Fruit fly (Drosophila melanogaster) whole organism, pupa: ENCODE data around the gene E2f1.

Experiments used
- CG10348 ChIP-seq: fragments of 200-800 bp; sonication (Bioruptor generic); IDR thresholded peaks from 2 replicates; pipeline ENCODE4 v1.3.6; 2022; ENCODE audit warnings: missing biosample characterization, missing genetic modification characterization
- CG12605 ChIP-seq: fragments of 200-800 bp; sonication (Bioruptor generic); IDR thresholded peaks from 2 replicates; pipeline ENCODE4 v1.3.6; 2022; ENCODE audit warnings: missing biosample characterization, missing genetic modification characterization
- CG13204 ChIP-seq: fragments of 200-800 bp; sonication (Bioruptor generic); optimal IDR thresholded peaks from 2 replicates; lab custom pipeline; 2018; ENCODE audit warnings: missing biosample characterization, mild to moderate bottlenecking, missing genetic modification characterization, moderate library complexity
- CG14655 ChIP-seq: fragments of 200-800 bp; sonication (Bioruptor generic); optimal IDR thresholded peaks from 3 replicates; lab custom pipeline; 2017; ENCODE audit warnings: mild to moderate bottlenecking, missing biosample characterization, missing genetic modification reagents, missing genetic modification characterization
- CG15710 ChIP-seq: fragments of 200-800 bp; sonication (Bioruptor generic); optimal IDR thresholded peaks from 2 replicates; lab custom pipeline; 2018; ENCODE audit warnings: missing biosample characterization, mild to moderate bottlenecking, missing genetic modification characterization, moderate library complexity
- CG17806 ChIP-seq: fragments of 200-800 bp; sonication (Bioruptor generic); optimal IDR thresholded peaks from 2 replicates; lab custom pipeline; 2018; ENCODE audit warnings: missing biosample characterization, mild to moderate bottlenecking, missing genetic modification characterization, moderate library complexity
- CG32121 ChIP-seq: fragments of 200-800 bp; sonication (Bioruptor generic); IDR thresholded peaks from 2 replicates; pipeline ENCODE4 v1.3.6; 2022; ENCODE audit warnings: missing biosample characterization, missing genetic modification characterization
- CG34367 ChIP-seq: fragments of 200-800 bp; sonication (Bioruptor generic); optimal IDR thresholded peaks from 2 replicates; lab custom pipeline; 2018; ENCODE audit warnings: missing biosample characterization, mild to moderate bottlenecking, missing genetic modification characterization
- CG4496 ChIP-seq: fragments of 200-800 bp; sonication (Bioruptor generic); IDR thresholded peaks from 3 replicates; pipeline ENCODE4 v1.3.6; 2022; ENCODE audit warnings: missing biosample characterization, missing genetic modification characterization
- CG8159 ChIP-seq: fragments of 200-800 bp; sonication (Bioruptor generic); optimal IDR thresholded peaks from 3 replicates; lab custom pipeline; 2018; ENCODE audit warnings: missing biosample characterization, mild to moderate bottlenecking, missing genetic modification characterization, moderate library complexity
- CG8301 ChIP-seq: fragments of 200-800 bp; sonication (Bioruptor generic); optimal IDR thresholded peaks from 2 replicates; lab custom pipeline; 2018; ENCODE audit warnings: missing biosample characterization, mild to moderate bottlenecking, missing genetic modification characterization
- CG9948 ChIP-seq: fragments of 200-800 bp; sonication (Bioruptor generic); optimal IDR thresholded peaks from 2 replicates; lab custom pipeline; 2018; ENCODE audit warnings: missing biosample characterization, mild to moderate bottlenecking, missing genetic modification characterization, moderate library complexity
- D1 ChIP-seq: fragments of 200-800 bp; sonication (Bioruptor generic); optimal IDR thresholded peaks from 2 replicates; lab custom pipeline; 2018; ENCODE audit warnings: missing biosample characterization, mild to moderate bottlenecking, missing genetic modification characterization, moderate library complexity
- EcR ChIP-seq: fragments of 200-800 bp; sonication (Bioruptor generic); optimal IDR thresholded peaks from 3 replicates; lab custom pipeline; 2019; ENCODE audit warnings: missing biosample characterization, missing genetic modification characterization, mild to moderate bottlenecking, moderate library complexity, missing genetic modification reagents
- Ets98B ChIP-seq: fragments of 200-800 bp; sonication (Bioruptor generic); IDR thresholded peaks from 2 replicates; pipeline ENCODE4 v1.3.6; 2022; ENCODE audit warnings: missing biosample characterization, missing genetic modification characterization
- Pif1A ChIP-seq: fragments of 200-800 bp; sonication (Bioruptor generic); optimal IDR thresholded peaks from 3 replicates; lab custom pipeline; 2016; ENCODE audit warnings: missing biosample characterization, missing genetic modification characterization
- Pif1B ChIP-seq: fragments of 200-800 bp; sonication (Bioruptor generic); optimal IDR thresholded peaks from 3 replicates; lab custom pipeline; 2016; ENCODE audit warnings: missing biosample characterization, missing genetic modification characterization
- Snoo ChIP-seq: fragments of 200-800 bp; sonication (Bioruptor generic); optimal IDR thresholded peaks from 3 replicates; lab custom pipeline; 2017; ENCODE audit warnings: missing biosample characterization, mild to moderate bottlenecking, missing genetic modification characterization, inconsistent platforms
- fd96Ca ChIP-seq: fragments of 200-800 bp; sonication (Bioruptor generic); IDR thresholded peaks from 3 replicates; pipeline ENCODE4 v1.3.6; 2022; ENCODE audit warnings: missing biosample characterization, missing genetic modification characterization
- gl ChIP-seq: fragments of 200-800 bp; sonication (Bioruptor generic); optimal IDR thresholded peaks from 2 replicates; lab custom pipeline; 2018; ENCODE audit warnings: missing biosample characterization, mild to moderate bottlenecking, missing genetic modification characterization
- rn ChIP-seq: fragments of 200-800 bp; sonication (Bioruptor generic); IDR thresholded peaks from 2 replicates; pipeline ENCODE4 v1.3.6; 2022; ENCODE audit warnings: missing biosample characterization, missing genetic modification characterization

The E2f1 gene

DNA sequence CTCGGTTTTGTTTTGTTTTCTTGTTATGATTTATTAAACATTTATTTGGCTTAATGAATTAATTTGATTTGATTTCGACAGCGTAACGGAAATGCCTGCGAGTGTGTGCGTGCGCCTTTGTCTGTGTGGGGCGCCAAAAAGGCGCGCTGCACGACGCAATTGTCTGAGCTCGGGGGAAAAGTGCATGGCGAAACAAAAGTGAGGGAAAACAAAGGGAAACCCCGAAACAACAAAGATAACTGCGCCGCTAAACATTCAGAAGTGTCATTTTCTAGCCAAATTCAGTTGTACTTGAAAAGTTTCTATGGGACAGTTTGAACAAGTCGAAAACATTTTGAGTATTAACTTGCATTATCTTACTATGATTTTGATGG is 69.3 kb downstream of the E2f1 start:
- TF ChIP-seq CG34367 (tag; lab: Kevin White, UChicago) (no peak), CG10348 (GFP tag; lab: Robert Waterston, UW) (no peak), D1 (tag; lab: Kevin White, UChicago) (no peak), gl (tag; lab: Kevin White, UChicago) (no peak), Snoo (no peak), CG15710 (tag; lab: Kevin White, UChicago) (no peak), CG32121 (GFP tag; lab: Robert Waterston, UW) (no peak), Ets98B (GFP tag; lab: Robert Waterston, UW) (no peak), rn (no peak), Pif1A (GFP tag; lab: Kevin White, UChicago) (no peak), EcR (GFP tag; lab: Kevin White, UChicago) (no peak), CG13204 (GFP tag; lab: Kevin White, UChicago) (no peak), fd96Ca (GFP tag; lab: Robert Waterston, UW) (no peak), CG14655 (GFP tag; lab: Kevin White, UChicago) (no peak), CG4496 (GFP tag; lab: Robert Waterston, UW) (no peak), CG8301 (tag; lab: Kevin White, UChicago) (no peak), CG8159 (tag; lab: Kevin White, UChicago) (no peak), CG12605 (GFP tag; lab: Robert Waterston, UW) (no peak), Pif1B (GFP tag; lab: Kevin White, UChicago) (no peak), CG17806 (tag; lab: Kevin White, UChicago) (no peak)

DNA sequence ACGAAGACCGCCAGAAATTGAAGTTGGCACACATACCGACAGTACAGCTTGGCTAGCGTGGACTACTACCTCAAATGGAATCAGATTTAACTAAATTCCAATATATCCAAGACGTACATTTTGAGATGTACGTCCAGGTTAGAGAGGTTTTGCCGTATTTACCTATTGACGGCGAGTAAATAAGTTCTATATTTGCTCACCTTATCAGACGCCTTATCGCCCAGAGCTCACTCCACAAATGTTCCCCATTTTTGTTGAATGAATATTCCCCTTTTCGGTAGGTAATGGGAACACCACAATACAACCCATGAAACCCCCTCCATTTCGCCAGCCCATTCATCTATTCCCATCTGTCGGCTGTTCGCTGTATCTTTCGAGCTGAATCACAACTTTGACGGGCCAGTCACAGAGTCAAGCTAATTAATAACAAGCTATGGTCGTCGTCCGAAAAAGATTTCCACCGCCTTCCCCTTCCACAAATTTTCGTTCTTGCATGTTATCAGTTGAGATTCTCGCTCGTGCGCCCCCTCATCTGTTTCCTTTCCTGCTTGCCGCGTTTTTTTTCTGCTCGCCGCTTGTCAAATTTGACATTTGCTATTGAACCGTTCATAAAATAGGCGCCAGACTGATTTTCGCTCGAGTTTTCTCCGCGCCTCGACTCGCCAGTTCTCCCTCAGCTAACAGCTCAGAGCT is 69.8 kb downstream of the E2f1 start:
- TF ChIP-seq Snoo = peak; percentile 34
- TF ChIP-seq CG32121 (GFP tag; lab: Robert Waterston, UW) = peak; percentile 51
- TF ChIP-seq CG14655 (GFP tag; lab: Kevin White, UChicago) = peak; percentile 18
- peak; percentile 30 for TF ChIP-seq CG34367 (tag; lab: Kevin White, UChicago)
- TF ChIP-seq CG8159 (tag; lab: Kevin White, UChicago) = peak; percentile 35
- no peak for TF ChIP-seq CG9948 (tag; lab: Kevin White, UChicago)
- peak; percentile 5 for TF ChIP-seq Pif1B (GFP tag; lab: Kevin White, UChicago)
- no peak for TF ChIP-seq EcR (GFP tag; lab: Kevin White, UChicago)
- TF ChIP-seq D1 (tag; lab: Kevin White, UChicago) = no peak
- TF ChIP-seq CG12605 (GFP tag; lab: Robert Waterston, UW) = no peak
- TF ChIP-seq CG10348 (GFP tag; lab: Robert Waterston, UW) = no peak
- TF ChIP-seq rn = no peak
- TF ChIP-seq CG15710 (tag; lab: Kevin White, UChicago) = peak; percentile 5
- no peak for TF ChIP-seq CG8301 (tag; lab: Kevin White, UChicago)
- peak; percentile 67 for TF ChIP-seq Ets98B (GFP tag; lab: Robert Waterston, UW)
- TF ChIP-seq CG4496 (GFP tag; lab: Robert Waterston, UW) = peak; percentile 77
- peak; percentile 46 for TF ChIP-seq gl (tag; lab: Kevin White, UChicago)
- TF ChIP-seq CG13204 (GFP tag; lab: Kevin White, UChicago) = peak; percentile 1
- TF ChIP-seq CG17806 (tag; lab: Kevin White, UChicago) = no peak
- peak; percentile 70 for TF ChIP-seq fd96Ca (GFP tag; lab: Robert Waterston, UW)
- TF ChIP-seq Pif1A (GFP tag; lab: Kevin White, UChicago) = peak; percentile 30

DNA sequence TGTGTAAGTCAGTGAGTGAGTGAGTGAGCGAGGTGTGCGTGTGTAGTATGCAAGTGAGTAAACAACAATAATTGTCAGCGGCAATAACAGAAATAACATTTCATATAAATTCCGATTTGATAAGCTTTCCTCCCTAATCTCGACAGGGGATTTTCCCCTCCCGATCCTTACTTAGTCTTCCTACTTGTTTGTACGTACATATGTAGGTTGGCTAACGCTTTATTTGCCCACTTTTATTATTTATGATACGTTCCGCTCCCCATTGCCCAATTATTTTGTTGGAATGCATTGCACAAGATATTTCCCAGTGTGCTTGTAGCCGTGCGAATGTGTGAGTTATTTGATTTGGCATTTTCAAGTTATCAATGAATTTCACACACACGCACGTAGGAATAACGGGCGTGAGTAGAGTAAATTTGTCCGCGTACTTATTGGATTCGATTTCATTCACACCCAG is 70.4 kb downstream of the E2f1 start:
- TF ChIP-seq CG8159 (tag; lab: Kevin White, UChicago) (no peak), CG8301 (tag; lab: Kevin White, UChicago) (no peak), Pif1B (GFP tag; lab: Kevin White, UChicago) (no peak), CG32121 (GFP tag; lab: Robert Waterston, UW) (no peak; the same call in 1 of the 2 replicates), CG10348 (GFP tag; lab: Robert Waterston, UW) (no peak), CG12605 (GFP tag; lab: Robert Waterston, UW) (no peak), CG9948 (tag; lab: Kevin White, UChicago) (no peak)

DNA sequence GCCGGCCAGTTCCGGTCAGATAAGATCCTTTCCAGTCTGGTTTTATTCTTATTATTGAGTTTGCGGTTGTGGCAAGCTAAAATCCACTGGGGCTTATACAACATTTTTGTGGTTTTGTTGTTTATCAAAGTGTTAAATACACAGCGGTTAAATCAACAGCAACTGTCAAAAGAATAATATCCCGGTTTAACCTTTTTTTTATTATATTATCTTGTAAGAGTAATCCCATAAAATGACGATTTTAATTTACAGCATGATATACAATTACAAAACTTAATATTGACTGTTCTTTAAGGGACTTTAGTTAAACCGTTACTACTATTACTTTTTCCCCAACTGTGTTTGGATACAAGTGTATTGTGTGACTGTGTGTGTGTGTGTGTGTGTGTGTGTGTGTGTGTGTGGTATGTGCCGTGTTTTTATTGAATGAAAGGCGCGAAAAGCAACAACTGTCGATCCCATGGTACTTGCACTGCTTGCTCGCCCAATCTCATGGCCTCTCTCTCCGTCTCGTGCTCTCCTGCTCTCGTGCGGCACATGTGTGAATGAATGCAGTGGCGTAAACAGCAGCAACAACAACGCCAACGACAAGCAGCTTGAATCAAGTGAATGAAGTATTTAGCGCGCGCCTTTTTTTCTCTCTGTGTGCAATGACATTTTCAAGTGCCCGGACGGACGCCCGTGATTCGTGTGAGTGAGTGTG is 71.0 kb downstream of the E2f1 start:
- no peak for TF ChIP-seq CG8301 (tag; lab: Kevin White, UChicago)
- peak; percentile 77; the same call in 2 of the 3 replicates for TF ChIP-seq fd96Ca (GFP tag; lab: Robert Waterston, UW)
- TF ChIP-seq EcR (GFP tag; lab: Kevin White, UChicago) = peak; percentile 65
- peak; percentile 35; the same call in 1 of the 2 replicates for TF ChIP-seq Ets98B (GFP tag; lab: Robert Waterston, UW)
- TF ChIP-seq CG15710 (tag; lab: Kevin White, UChicago) = peak; percentile 36
- peak; percentile 66 for TF ChIP-seq CG13204 (GFP tag; lab: Kevin White, UChicago)
- 0 out of 2 replicates have a peak, but pooled peaks have one; percentile 20 for TF ChIP-seq CG12605 (GFP tag; lab: Robert Waterston, UW)
- TF ChIP-seq CG4496 (GFP tag; lab: Robert Waterston, UW) = peak; percentile 71
- TF ChIP-seq Pif1A (GFP tag; lab: Kevin White, UChicago) = no peak
- TF ChIP-seq CG32121 (GFP tag; lab: Robert Waterston, UW) = peak; percentile 20; the same call in 1 of the 2 replicates
- peak; percentile 42 for TF ChIP-seq Snoo
- peak; percentile 59 for TF ChIP-seq CG8159 (tag; lab: Kevin White, UChicago)
- peak; percentile 6 for TF ChIP-seq CG9948 (tag; lab: Kevin White, UChicago)
- no peak for TF ChIP-seq CG17806 (tag; lab: Kevin White, UChicago)
- no peak for TF ChIP-seq rn
- TF ChIP-seq CG14655 (GFP tag; lab: Kevin White, UChicago) = peak; percentile 30
- peak; percentile 2 for TF ChIP-seq CG34367 (tag; lab: Kevin White, UChicago)
